Worm (Caenorhabditis elegans) whole organism, L1 larva: ENCODE results near the gene bgnt-1.3.

Experiments
- aly-2 ChIP-seq: fragments of 150-350 bp; optimal IDR thresholded peaks from 2 replicates; lab custom pipeline; 2014; ENCODE audit warnings: missing biosample characterization, missing genetic modification characterization
- blmp-1 ChIP-seq: fragments of 150-350 bp; optimal IDR thresholded peaks from 2 replicates; lab custom pipeline; 2014; ENCODE audit warnings: missing biosample characterization, missing genetic modification characterization
- ceh-8 ChIP-seq: fragments of 200-800 bp; sonication (Bioruptor generic); optimal IDR thresholded peaks from 2 replicates; lab custom pipeline; 2018; ENCODE audit warnings: mild to moderate bottlenecking, missing genetic modification characterization, moderate library complexity, missing compliant biosample characterization
- ceh-90 ChIP-seq: sonication (generic microtip); optimal IDR thresholded peaks from 2 replicates; lab custom pipeline; 2016; ENCODE audit warnings: missing genetic modification characterization, missing compliant biosample characterization
- dpl-1 ChIP-seq, 3 experiments: fragments of 150-350 bp in 2 of 3; sonication (generic microtip) in 1 of 3; optimal IDR thresholded peaks; 2 replicates each; lab custom pipeline; 2014 to 2017; ENCODE audit warnings: missing biosample characterization in 3 of 3, missing genetic modification characterization in 3 of 3, missing genetic modification reagents in 3 of 3
- efl-1 ChIP-seq, 4 experiments: fragments of 150-350 bp; optimal IDR thresholded peaks in 3 of 4; peaks in 1 of 4; 1 replicate in 1 of 4; 2 replicates in 3 of 4; lab custom pipeline; 2014; ENCODE audit warnings: missing biosample characterization in 2 of 4, missing genetic modification characterization in 2 of 4, missing genetic modification reagents in 2 of 4
- efl-3 ChIP-seq: fragments of 200-800 bp; sonication (Bioruptor generic); optimal IDR thresholded peaks from 2 replicates; lab custom pipeline; 2018; ENCODE audit warnings: mild to moderate bottlenecking, missing genetic modification characterization, missing compliant biosample characterization
- elt-2 ChIP-seq: sonication (generic microtip); optimal IDR thresholded peaks from 2 replicates; lab custom pipeline; 2016; ENCODE audit warnings: missing genetic modification characterization, mild to moderate bottlenecking, inconsistent platforms, missing compliant biosample characterization, missing genetic modification reagents
- elt-3 ChIP-seq, 6 experiments: fragments of 150-350 bp in 1 of 6; sonication (generic microtip); optimal IDR thresholded peaks; 2 replicates each; lab custom pipeline; 2017 to 2018; ENCODE audit warnings: missing biosample characterization in 6 of 6, missing genetic modification characterization in 6 of 6, inconsistent platforms in 1 of 6
- fkh-10 ChIP-seq: sonication (generic microtip); optimal IDR thresholded peaks from 2 replicates; lab custom pipeline; 2017; ENCODE audit warnings: missing biosample characterization, missing genetic modification reagents, missing genetic modification characterization
- fkh-4 ChIP-seq: sonication (generic microtip); optimal IDR thresholded peaks from 2 replicates; lab custom pipeline; 2016; ENCODE audit warnings: missing compliant biosample characterization, missing genetic modification characterization, borderline replicate concordance
- grh-1 ChIP-seq: fragments of 200-800 bp; sonication (Bioruptor generic); IDR thresholded peaks from 2 replicates; pipeline ENCODE4 v1.3.6; 2022; ENCODE audit warnings: missing genetic modification reagents, missing genetic modification characterization, missing compliant biosample characterization
- hlh-17 ChIP-seq: fragments of 200-800 bp; sonication (Bioruptor generic); optimal IDR thresholded peaks from 2 replicates; lab custom pipeline; 2018; ENCODE audit warnings: missing genetic modification characterization, mild to moderate bottlenecking, missing compliant biosample characterization, moderate library complexity, borderline replicate concordance
- hpl-2 ChIP-seq: fragments of 150-350 bp; optimal IDR thresholded peaks from 2 replicates; lab custom pipeline; 2014; ENCODE audit warnings: missing biosample characterization, missing genetic modification reagents, missing genetic modification characterization
- irx-1 ChIP-seq: sonication (generic microtip); optimal IDR thresholded peaks from 2 replicates; lab custom pipeline; 2016; ENCODE audit warnings: missing genetic modification characterization, missing compliant biosample characterization
- jun-1 ChIP-seq: fragments of 150-350 bp; optimal IDR thresholded peaks from 2 replicates; lab custom pipeline; 2014; ENCODE audit warnings: missing biosample characterization, missing genetic modification reagents, missing genetic modification characterization
- lin-35 ChIP-seq, 2 experiments: fragments of 150-350 bp; optimal IDR thresholded peaks; 2 replicates each; lab custom pipeline; 2014; ENCODE audit warnings: missing biosample characterization in 2 of 2, missing genetic modification characterization in 2 of 2, missing genetic modification reagents in 2 of 2
- lsy-2 ChIP-seq, 2 experiments: fragments of 150-350 bp; optimal IDR thresholded peaks; 2 replicates each; lab custom pipeline; 2014; ENCODE audit warnings: missing biosample characterization in 2 of 2, missing genetic modification characterization in 2 of 2
- mdl-1 ChIP-seq, 2 experiments: fragments of 150-350 bp; optimal IDR thresholded peaks; 2 replicates each; lab custom pipeline; 2014 to 2017; ENCODE audit warnings: missing biosample characterization in 2 of 2, missing genetic modification characterization in 2 of 2, inconsistent platforms in 1 of 2
- nhr-19 ChIP-seq: fragments of 200-800 bp; sonication (Bioruptor generic); conservative IDR thresholded peaks from 2 replicates; pipeline ENCODE4 v1.3.6; 2022; ENCODE audit warnings: missing genetic modification characterization, missing compliant biosample characterization
- nhr-20 ChIP-seq: sonication (generic microtip); optimal IDR thresholded peaks from 2 replicates; lab custom pipeline; 2016; ENCODE audit warnings: mild to moderate bottlenecking, missing genetic modification characterization, missing compliant biosample characterization
- nhr-237 ChIP-seq: fragments of 150-350 bp; optimal IDR thresholded peaks from 2 replicates; lab custom pipeline; 2014; ENCODE audit warnings: missing biosample characterization, missing genetic modification characterization
- nhr-47 ChIP-seq: sonication (generic microtip); optimal IDR thresholded peaks from 2 replicates; lab custom pipeline; 2016; ENCODE audit warnings: mild to moderate bottlenecking, missing genetic modification characterization, moderate library complexity, missing compliant biosample characterization
- nhr-71 ChIP-seq: sonication (generic microtip); optimal IDR thresholded peaks from 2 replicates; lab custom pipeline; 2016; ENCODE audit warnings: mild to moderate bottlenecking, missing genetic modification characterization, moderate library complexity, missing compliant biosample characterization
- nhr-76 ChIP-seq: sonication (generic microtip); optimal IDR thresholded peaks from 2 replicates; lab custom pipeline; 2017; ENCODE audit warnings: missing biosample characterization, missing genetic modification characterization
- nhr-77 ChIP-seq: fragments of 150-350 bp; optimal IDR thresholded peaks from 2 replicates; lab custom pipeline; 2014; ENCODE audit warnings: missing biosample characterization, missing genetic modification characterization
- nhr-90 ChIP-seq: sonication (generic microtip); optimal IDR thresholded peaks from 2 replicates; lab custom pipeline; 2016; ENCODE audit warnings: mild to moderate bottlenecking, missing genetic modification characterization, missing compliant biosample characterization; ENCODE audit not compliant: poor library complexity
- pag-3 ChIP-seq: sonication (generic microtip); optimal IDR thresholded peaks from 2 replicates; lab custom pipeline; 2017; ENCODE audit warnings: missing genetic modification characterization, mild to moderate bottlenecking, missing compliant biosample characterization, antibody characterized with exemption, borderline replicate concordance; ENCODE audit not compliant: insufficient read depth
- pax-3 ChIP-seq: fragments of 200-800 bp; sonication (Bioruptor generic); optimal IDR thresholded peaks from 2 replicates; lab custom pipeline; 2018; ENCODE audit warnings: mild to moderate bottlenecking, missing genetic modification characterization, moderate library complexity, missing compliant biosample characterization
- rnt-1 ChIP-seq: sonication (generic microtip); optimal IDR thresholded peaks from 2 replicates; lab custom pipeline; 2016; ENCODE audit warnings: mild to moderate bottlenecking, missing genetic modification characterization, moderate library complexity, missing compliant biosample characterization
- snu-23 ChIP-seq: sonication (generic microtip); optimal IDR thresholded peaks from 2 replicates; lab custom pipeline; 2016; ENCODE audit warnings: missing genetic modification characterization, missing compliant biosample characterization
- sup-37 ChIP-seq: fragments of 200-800 bp; sonication (Bioruptor generic); optimal IDR thresholded peaks from 2 replicates; lab custom pipeline; 2018; ENCODE audit warnings: mild to moderate bottlenecking, missing genetic modification characterization, missing compliant biosample characterization
- tbx-2 ChIP-seq: sonication (generic microtip); optimal IDR thresholded peaks from 2 replicates; lab custom pipeline; 2016; ENCODE audit warnings: missing genetic modification characterization, missing compliant biosample characterization
- tlp-1 ChIP-seq: fragments of 150-350 bp; optimal IDR thresholded peaks from 2 replicates; lab custom pipeline; 2014; ENCODE audit warnings: missing biosample characterization, missing genetic modification characterization
- unc-62 ChIP-seq: fragments of 150-350 bp; optimal IDR thresholded peaks from 2 replicates; lab custom pipeline; 2014; ENCODE audit warnings: missing biosample characterization, missing genetic modification reagents, missing genetic modification characterization
- unc-86 ChIP-seq: sonication (generic microtip); optimal IDR thresholded peaks from 2 replicates; lab custom pipeline; 2016; ENCODE audit warnings: missing genetic modification characterization, missing compliant biosample characterization
- zag-1 ChIP-seq: fragments of 150-350 bp; optimal IDR thresholded peaks from 2 replicates; lab custom pipeline; 2014; ENCODE audit warnings: missing biosample characterization, missing genetic modification characterization
- zip-4 ChIP-seq: fragments of 200-800 bp; sonication (Bioruptor generic); optimal IDR thresholded peaks from 2 replicates; lab custom pipeline; 2018; ENCODE audit warnings: mild to moderate bottlenecking, missing genetic modification characterization, moderate library complexity, missing compliant biosample characterization
- ztf-11 ChIP-seq, 2 experiments: sonication (generic microtip); optimal IDR thresholded peaks; 2 replicates each; lab custom pipeline; 2016 to 2017; ENCODE audit warnings: missing genetic modification characterization in 2 of 2, missing biosample characterization in 1 of 2, missing compliant biosample characterization in 1 of 2

The bgnt-1.3 gene

ce11 chrV:16218972-16219757 lies 37.1 kb downstream of the bgnt-1.3 start, which contains the start of gene glc-1:
Gene glc-1, plus strand, starts transcription at chrV:16219634.
- TF ChIP-seq nhr-47 (tag; lab: Kevin White, UChicago), result no peak
- no peak for TF ChIP-seq unc-62
- TF ChIP-seq lin-35 (GFP tag; optimal IDR thresholded peaks at IDR 0.05; lab: Kevin White, UChicago), result peak in 1 of 2 experiments; percentile 9
- TF ChIP-seq hlh-17 (GFP tag; lab: Kevin White, UChicago), result no peak
- TF ChIP-seq jun-1 (tag; lab: Kevin White, UChicago), result no peak
- no peak for TF ChIP-seq fkh-10
- TF ChIP-seq elt-3 (tag; optimal IDR thresholded peaks at IDR 0.05; lab: Kevin White, UChicago), result peak in 1 of 6 experiments; percentile 87
- no peak for TF ChIP-seq tlp-1 (tag; lab: Kevin White, UChicago)
- TF ChIP-seq blmp-1, result peak; percentile 30
- TF ChIP-seq sup-37 (GFP tag; lab: Kevin White, UChicago), result no peak
- TF ChIP-seq nhr-77 (tag; lab: Kevin White, UChicago), result no peak
- TF ChIP-seq zip-4 (GFP tag; lab: Kevin White, UChicago), result no peak
- TF ChIP-seq elt-2 (tag; lab: Kevin White, UChicago), result peak; percentile 15
- no peak for TF ChIP-seq pag-3 (tag; lab: Kevin White, UChicago)
- TF ChIP-seq nhr-90, result no peak
- TF ChIP-seq, all 84 proteins: peak for 4

- TF ChIP-seq tbx-2 (tag; lab: Kevin White, UChicago) (no peak), elt-3 (tag; optimal IDR thresholded peaks at IDR 0.05; lab: Kevin White, UChicago) (peak in 1 of 6 experiments; percentile 26), efl-1 (optimal IDR thresholded peaks at IDR 0.05; lab: Kevin White, UChicago) (no peak), efl-1 (GFP tag; optimal IDR thresholded peaks at IDR 0.05 in 1 of 2; lab: Kevin White, UChicago) (peak in 1 of 2 experiments; percentile 31)
Measured at ce11 chrV:16218522-16218921, 37.8 kb downstream of the bgnt-1.3 start, which contains the start of gene F11A5.15. Gene F11A5.15, minus strand, starts transcription at chrV:16218622.

- peak; percentile 19; the same call in 1 of the 2 replicates for TF ChIP-seq nhr-19 (GFP tag; lab: Robert Waterston, UW)
- no peak for TF ChIP-seq nhr-90
- no peak for TF ChIP-seq unc-86
- TF ChIP-seq nhr-76, result no peak
- TF ChIP-seq elt-3 (tag; optimal IDR thresholded peaks at IDR 0.05; lab: Kevin White, UChicago), result peak in 2 of 6 experiments; percentile 5 to 69
- no peak for TF ChIP-seq irx-1 (tag; lab: Kevin White, UChicago)
- no peak for TF ChIP-seq nhr-237 (tag; lab: Kevin White, UChicago)
- TF ChIP-seq zag-1 (tag; lab: Kevin White, UChicago), result no peak
- TF ChIP-seq sup-37 (GFP tag; lab: Kevin White, UChicago), result no peak
- no peak for TF ChIP-seq ceh-90 (tag; lab: Kevin White, UChicago)
- TF ChIP-seq ztf-11 (tag; optimal IDR thresholded peaks at IDR 0.05; lab: Kevin White, UChicago), result no peak
- TF ChIP-seq blmp-1, result peak; percentile 38
- TF ChIP-seq nhr-77 (tag; lab: Kevin White, UChicago), result no peak
- TF ChIP-seq lsy-2 (tag; optimal IDR thresholded peaks at IDR 0.05; lab: Kevin White, UChicago), result peak in 1 of 2 experiments; percentile 35
- peak in 1 of 2 experiments; percentile 9 for TF ChIP-seq lin-35 (GFP tag; optimal IDR thresholded peaks at IDR 0.05; lab: Kevin White, UChicago)
Measured at ce11 chrV:16214505-16214904, 41.8 kb downstream of the bgnt-1.3 start, which contains the start of gene F11A5.9. Gene F11A5.9, plus strand, starts transcription at chrV:16214890.

- TF ChIP-seq dpl-1 (GFP tag; optimal IDR thresholded peaks at IDR 0.05; lab: Kevin White, UChicago), result peak in 1 of 3 experiments; percentile 3
- peak; percentile 39; the same call in 1 of the 2 replicates for TF ChIP-seq grh-1
- TF ChIP-seq fkh-10, result no peak
- peak; percentile 10 for TF ChIP-seq nhr-90
- TF ChIP-seq nhr-77 (tag; lab: Kevin White, UChicago), result no peak
- peak in 5 of 6 experiments; percentile 67 to 92 (median 79) for TF ChIP-seq elt-3 (tag; optimal IDR thresholded peaks at IDR 0.05; lab: Kevin White, UChicago)
- no peak for TF ChIP-seq nhr-76
- TF ChIP-seq hpl-2 (GFP tag; lab: Kevin White, UChicago), result no peak
- TF ChIP-seq lsy-2 (tag; optimal IDR thresholded peaks at IDR 0.05; lab: Kevin White, UChicago), result peak in 1 of 2 experiments; percentile 14
- no peak for TF ChIP-seq efl-3 (GFP tag; lab: Kevin White, UChicago)
- no peak for TF ChIP-seq aly-2 (tag; lab: Kevin White, UChicago)
- TF ChIP-seq ceh-8 (GFP tag; lab: Kevin White, UChicago), result no peak
- no peak for TF ChIP-seq fkh-4
- peak; percentile 69 for TF ChIP-seq nhr-71 (tag; lab: Kevin White, UChicago)
- TF ChIP-seq lin-35 (GFP tag; optimal IDR thresholded peaks at IDR 0.05; lab: Kevin White, UChicago), result peak in 1 of 2 experiments; percentile 42
- TF ChIP-seq nhr-19 (GFP tag; lab: Robert Waterston, UW), result peak; percentile 75
- TF ChIP-seq nhr-20, result peak; percentile 86
- no peak for TF ChIP-seq rnt-1 (tag; lab: Kevin White, UChicago)
- no peak for TF ChIP-seq pag-3 (tag; lab: Kevin White, UChicago)
- no peak for TF ChIP-seq efl-1 (optimal IDR thresholded peaks at IDR 0.05; lab: Kevin White, UChicago)
- TF ChIP-seq efl-1 (GFP tag; optimal IDR thresholded peaks at IDR 0.05 in 1 of 2; lab: Kevin White, UChicago), result no peak
- peak in 1 of 2 experiments; percentile 9 for TF ChIP-seq mdl-1 (tag; optimal IDR thresholded peaks at IDR 0.05; lab: Kevin White, UChicago)
- no peak for TF ChIP-seq unc-86
- peak; percentile 64 for TF ChIP-seq snu-23 (GFP tag; lab: Kevin White, UChicago)
- TF ChIP-seq blmp-1, result peak; percentile 85
- no peak for TF ChIP-seq pax-3 (tag; lab: Kevin White, UChicago)
Measured at ce11 chrV:16213323-16213722, 43.0 kb downstream of the bgnt-1.3 start.
